Fruit fly (Drosophila melanogaster): ENCODE results near the gene Jasper.

Gene Jasper

dm6 chr3R:30083215-30083614 lies 30.9 kb downstream of the Jasper start (continued):
- TF ChIP-seq pdm3 (GFP tag; optimal IDR thresholded peaks at IDR 0.05) (peak; percentile 11), CG9139 (GFP tag; optimal IDR thresholded peaks at IDR 0.05) (no peak), Hr39 (GFP tag; optimal IDR thresholded peaks at IDR 0.05) (peak; percentile 61), achi (GFP tag; optimal IDR thresholded peaks at IDR 0.05) (no peak), eg (GFP tag; IDR thresholded peaks at IDR 0.05) (0 out of 3 replicates have a peak, but pooled peaks have one; percentile 42), Hr38 (GFP tag; optimal IDR thresholded peaks at IDR 0.05) (no peak), dsx (GFP tag; optimal IDR thresholded peaks at IDR 0.05; ENCODE audit: poor library complexity, severe bottlenecking) (no peak), fd59A (GFP tag; optimal IDR thresholded peaks at IDR 0.05) (no peak), CG7368 (GFP tag; optimal IDR thresholded peaks at IDR 0.05) (no peak), Blimp-1 (GFP tag; optimal IDR thresholded peaks at IDR 0.05) (no peak), dac (GFP tag; optimal IDR thresholded peaks at IDR 0.05) (no peak), CG11294 (GFP tag; IDR thresholded peaks at IDR 0.05) (no peak; the same call in 1 of the 2 replicates), fkh (GFP tag; optimal IDR thresholded peaks at IDR 0.05) (no peak), Eip78C (GFP tag) (peak; percentile 69)

dm6 chr3R:30084137-30084536 lies 31.8 kb downstream of the Jasper start:
- TF ChIP-seq Eip93F (GFP tag; optimal IDR thresholded peaks at IDR 0.05) (no peak), CG11294 (GFP tag; IDR thresholded peaks at IDR 0.05) (no peak), CG9139 (GFP tag; optimal IDR thresholded peaks at IDR 0.05) (no peak), Eip78C (GFP tag) (peak; percentile 58), pdm3 (GFP tag; optimal IDR thresholded peaks at IDR 0.05) (no peak), Sox14 (GFP tag; optimal IDR thresholded peaks at IDR 0.05) (peak; percentile 0), Eip75B (GFP tag; optimal IDR thresholded peaks at IDR 0.05) (no peak), CG3919 (GFP tag; optimal IDR thresholded peaks at IDR 0.05) (no peak), svp (GFP tag) (peak; percentile 37), CG6163 (GFP tag; IDR thresholded peaks at IDR 0.05) (no peak), CG3032 (tag; optimal IDR thresholded peaks at IDR 0.05) (no peak), Hr39 (GFP tag; optimal IDR thresholded peaks at IDR 0.05) (peak; percentile 6), CG31627 (GFP tag; optimal IDR thresholded peaks at IDR 0.05) (peak; percentile 4), esn (GFP tag; optimal IDR thresholded peaks at IDR 0.05) (peak; percentile 26), Smox (GFP tag; optimal IDR thresholded peaks at IDR 0.05) (peak; percentile 15), CG6808 (GFP tag; optimal IDR thresholded peaks at IDR 0.05) (no peak), CG6854 (GFP tag; optimal IDR thresholded peaks at IDR 0.05) (no peak), Lpt (GFP tag; optimal IDR thresholded peaks at IDR 0.05) (no peak), Hr4 (GFP tag; optimal IDR thresholded peaks at IDR 0.05) (peak; percentile 3), Gug (GFP tag; IDR thresholded peaks at IDR 0.05) (no peak), acj6 (GFP tag; optimal IDR thresholded peaks at IDR 0.05) (no peak), eg (GFP tag; IDR thresholded peaks at IDR 0.05) (no peak), CG10631 (GFP tag; optimal IDR thresholded peaks at IDR 0.05) (no peak), Blimp-1 (GFP tag; optimal IDR thresholded peaks at IDR 0.05) (no peak), OdsH (GFP tag; optimal IDR thresholded peaks at IDR 0.05) (no peak), Hr38 (GFP tag; optimal IDR thresholded peaks at IDR 0.05) (no peak), dac (GFP tag; optimal IDR thresholded peaks at IDR 0.05) (no peak), Ets96B (tag; optimal IDR thresholded peaks at IDR 0.05) (no peak), Met (GFP tag; optimal IDR thresholded peaks at IDR 0.05) (no peak), dsx (GFP tag; optimal IDR thresholded peaks at IDR 0.05; ENCODE audit: poor library complexity, severe bottlenecking) (no peak), topi (GFP tag; optimal IDR thresholded peaks at IDR 0.05) (peak; percentile 6)

dm6 chr3R:30090261-30091006 lies 38.1 kb downstream of the Jasper start:
- TF ChIP-seq Eip75B (GFP tag; optimal IDR thresholded peaks at IDR 0.05): peak; percentile 53
- no peak for TF ChIP-seq Sox102F (GFP tag; optimal IDR thresholded peaks at IDR 0.05)
- no peak for TF ChIP-seq CG34406 (GFP tag; optimal IDR thresholded peaks at IDR 0.05)
- peak; percentile 22 for TF ChIP-seq Eip78C (GFP tag)
- peak; percentile 24 for TF ChIP-seq CG32006 (GFP tag; optimal IDR thresholded peaks at IDR 0.05)
- TF ChIP-seq CG11902 (GFP tag; optimal IDR thresholded peaks at IDR 0.05): no peak
- peak; percentile 66 for TF ChIP-seq Blimp-1 (GFP tag; optimal IDR thresholded peaks at IDR 0.05)
- TF ChIP-seq CG1621 (tag; optimal IDR thresholded peaks at IDR 0.05): peak; percentile 7
- TF ChIP-seq CG6792 (GFP tag; optimal IDR thresholded peaks at IDR 0.05): no peak
- no peak for TF ChIP-seq Hr38 (GFP tag; optimal IDR thresholded peaks at IDR 0.05)
- peak in 1 of 2 experiments; percentile 62 for TF ChIP-seq ss (GFP tag; optimal IDR thresholded peaks at IDR 0.05)
- TF ChIP-seq Ets96B (tag; optimal IDR thresholded peaks at IDR 0.05): peak; percentile 20
- peak; percentile 14 for TF ChIP-seq CG6276 (GFP tag; optimal IDR thresholded peaks at IDR 0.05)
- TF ChIP-seq Lpt (GFP tag; optimal IDR thresholded peaks at IDR 0.05): no peak
- no peak for TF ChIP-seq CG15336 (GFP tag; IDR thresholded peaks at IDR 0.05)
- TF ChIP-seq eg (GFP tag; IDR thresholded peaks at IDR 0.05): 0 out of 3 replicates have a peak, but pooled peaks have one; percentile 29
- peak; percentile 26 for TF ChIP-seq CG9139 (GFP tag; optimal IDR thresholded peaks at IDR 0.05)
- TF ChIP-seq CG16779 (tag; optimal IDR thresholded peaks at IDR 0.05): peak; percentile 21
- peak; percentile 20 for TF ChIP-seq CG6808 (GFP tag; optimal IDR thresholded peaks at IDR 0.05)
- TF ChIP-seq dsx (GFP tag; optimal IDR thresholded peaks at IDR 0.05; ENCODE audit: poor library complexity, severe bottlenecking): peak; percentile 12
- TF ChIP-seq CG3032 (tag; optimal IDR thresholded peaks at IDR 0.05): peak; percentile 18
- peak; percentile 51; the same call in 2 of the 3 replicates for TF ChIP-seq CG6163 (GFP tag; IDR thresholded peaks at IDR 0.05)

Measured in whole organism, prepupa.